Worm (Caenorhabditis elegans): ENCODE data around the gene hsp-43.

- TF ChIP-seq dao-5 (tag; optimal IDR thresholded peaks at IDR 0.05): no peak
- no peak for TF ChIP-seq him-1 (tag; optimal IDR thresholded peaks at IDR 0.05)
Observed at ce11 chrX:6221097-6221496, 14.2 kb downstream of the hsp-43 start.
